Worm (Caenorhabditis elegans) whole organism, L4 larva: ENCODE data around the gene ceh-75.
A peak's percentile ranks its signal among the peaks of the same experiment; 100 is the strongest.

Source experiments
- ZK337.2 ChIP-seq: fragments of 200-800 bp; sonication (Bioruptor generic); IDR thresholded peaks from 2 replicates; pipeline ENCODE4 v1.3.6; 2022; ENCODE audit warnings: missing genetic modification reagents, missing genetic modification characterization, missing compliant biosample characterization
- aha-1 ChIP-seq: fragments of 150-350 bp; peaks from one replicate; lab custom pipeline; 2014; ENCODE audit warnings: missing biosample characterization, missing genetic modification characterization
- ama-1 ChIP-seq: fragments of 150-350 bp; optimal IDR thresholded peaks from 2 replicates; lab custom pipeline; 2014; ENCODE audit warnings: inconsistent platforms, mixed read lengths
- ceh-82 ChIP-seq: sonication (generic microtip); optimal IDR thresholded peaks from 2 replicates; lab custom pipeline; 2017; ENCODE audit warnings: missing biosample characterization, missing genetic modification characterization
- cey-2 ChIP-seq: sonication (generic microtip); optimal IDR thresholded peaks from 3 replicates; lab custom pipeline; 2017; ENCODE audit warnings: missing genetic modification characterization, mild to moderate bottlenecking, missing compliant biosample characterization, antibody characterized with exemption, borderline replicate concordance; ENCODE audit not compliant: insufficient read depth
- daf-12 ChIP-seq: fragments of 150-350 bp; optimal IDR thresholded peaks from 2 replicates; lab custom pipeline; 2014; ENCODE audit warnings: missing biosample characterization, missing genetic modification reagents, missing genetic modification characterization
- daf-16 ChIP-seq, 3 experiments: sonication (generic microtip); optimal IDR thresholded peaks; 2 replicates each; lab custom pipeline; 2016 to 2017; ENCODE audit warnings: missing genetic modification characterization in 3 of 3, missing genetic modification reagents in 3 of 3, mild to moderate bottlenecking in 2 of 3, missing compliant biosample characterization in 2 of 3, missing biosample characterization in 1 of 3, moderate library complexity in 1 of 3
- daf-19 ChIP-seq: fragments of 200-800 bp; sonication (Bioruptor generic); conservative IDR thresholded peaks from 2 replicates; pipeline ENCODE4 v1.3.6; 2022; ENCODE audit warnings: missing genetic modification characterization, missing compliant biosample characterization
- daf-8 ChIP-seq: fragments of 200-800 bp; sonication (Bioruptor generic); IDR thresholded peaks from 2 replicates; pipeline ENCODE4 v1.3.6; 2022; ENCODE audit warnings: missing genetic modification characterization, missing compliant biosample characterization
- dmd-6 ChIP-seq: fragments of 200-800 bp; sonication (Bioruptor generic); IDR thresholded peaks from 2 replicates; pipeline ENCODE4 v1.3.6; 2022; ENCODE audit warnings: missing genetic modification reagents, missing genetic modification characterization, missing compliant biosample characterization
- dmd-9 ChIP-seq: fragments of 200-800 bp; sonication (Bioruptor generic); IDR thresholded peaks from 2 replicates; pipeline ENCODE4 v1.3.6; 2022; ENCODE audit warnings: missing genetic modification reagents, missing genetic modification characterization, missing compliant biosample characterization
- dve-1 ChIP-seq: sonication (generic microtip); optimal IDR thresholded peaks from 2 replicates; lab custom pipeline; 2017; ENCODE audit warnings: antibody characterized with exemption, mild to moderate bottlenecking, missing genetic modification characterization, missing compliant biosample characterization; ENCODE audit not compliant: insufficient read depth
- egl-27 ChIP-seq: sonication (generic microtip); optimal IDR thresholded peaks from 3 replicates; lab custom pipeline; 2017; ENCODE audit warnings: missing biosample characterization, missing genetic modification reagents, missing genetic modification characterization
- fkh-10 ChIP-seq: fragments of 150-350 bp; optimal IDR thresholded peaks from 2 replicates; lab custom pipeline; 2014; ENCODE audit warnings: missing biosample characterization, missing genetic modification reagents, missing genetic modification characterization
- fos-1 ChIP-seq: fragments of 150-350 bp; optimal IDR thresholded peaks from 2 replicates; lab custom pipeline; 2014; ENCODE audit warnings: missing biosample characterization, missing genetic modification characterization
- hlh-11 ChIP-seq: fragments of 200-800 bp; sonication (Bioruptor generic); optimal IDR thresholded peaks from 2 replicates; lab custom pipeline; 2018; ENCODE audit warnings: mild to moderate bottlenecking, missing genetic modification characterization, missing compliant biosample characterization
- hlh-30 ChIP-seq: sonication (generic microtip); optimal IDR thresholded peaks from 2 replicates; lab custom pipeline; 2017; ENCODE audit warnings: antibody characterized with exemption, mild to moderate bottlenecking, missing genetic modification characterization, missing compliant biosample characterization; ENCODE audit not compliant: insufficient read depth
- jun-1 ChIP-seq: fragments of 150-350 bp; optimal IDR thresholded peaks from 2 replicates; lab custom pipeline; 2014; ENCODE audit warnings: missing biosample characterization, missing genetic modification reagents, missing genetic modification characterization
- lin-13 ChIP-seq: fragments of 150-350 bp; optimal IDR thresholded peaks from 2 replicates; lab custom pipeline; 2014; ENCODE audit warnings: missing biosample characterization, missing genetic modification reagents, missing genetic modification characterization
- lin-38 ChIP-seq: fragments of 200-800 bp; sonication (Bioruptor generic); IDR thresholded peaks from 2 replicates; pipeline ENCODE4 v1.3.6; 2022; ENCODE audit warnings: missing genetic modification reagents, missing genetic modification characterization, missing compliant biosample characterization
- madf-5 ChIP-seq, 2 experiments: fragments of 200-800 bp; sonication (Bioruptor generic); IDR thresholded peaks; 2 replicates each; pipeline ENCODE4 v1.3.6; 2022; ENCODE audit warnings: missing compliant biosample characterization in 2 of 2, missing genetic modification characterization in 2 of 2
- madf-9 ChIP-seq: fragments of 200-800 bp; sonication (Bioruptor generic); conservative IDR thresholded peaks from 2 replicates; pipeline ENCODE4 v1.3.6; 2022; ENCODE audit warnings: missing genetic modification reagents, missing genetic modification characterization, missing compliant biosample characterization
- mep-1 ChIP-seq: fragments of 150-350 bp; sonication (generic microtip); optimal IDR thresholded peaks from 3 replicates; lab custom pipeline; 2014; ENCODE audit warnings: missing biosample characterization, missing genetic modification characterization
- mes-2 ChIP-seq: sonication (generic microtip); optimal IDR thresholded peaks from 2 replicates; lab custom pipeline; 2016; ENCODE audit warnings: missing genotype, mild to moderate bottlenecking, missing genetic modification characterization, missing compliant biosample characterization; ENCODE audit not compliant: poor library complexity, severe bottlenecking
- nhr-10 ChIP-seq: fragments of 150-350 bp; optimal IDR thresholded peaks from 2 replicates; lab custom pipeline; 2014; ENCODE audit warnings: missing biosample characterization, missing genetic modification characterization
- nhr-111 ChIP-seq: fragments of 200-800 bp; sonication (Bioruptor generic); optimal IDR thresholded peaks from 2 replicates; lab custom pipeline; 2018; ENCODE audit warnings: mild to moderate bottlenecking, missing genetic modification characterization, missing compliant biosample characterization
- nhr-28 ChIP-seq: fragments of 150-350 bp; optimal IDR thresholded peaks from 2 replicates; lab custom pipeline; 2014; ENCODE audit warnings: missing biosample characterization, missing genetic modification characterization
- nhr-41 ChIP-seq: fragments of 200-800 bp; sonication (Bioruptor generic); IDR thresholded peaks from 2 replicates; pipeline ENCODE4 v1.3.6; 2022; ENCODE audit warnings: missing genetic modification reagents, missing genetic modification characterization, missing compliant biosample characterization
- nhr-48 ChIP-seq: sonication (generic microtip); optimal IDR thresholded peaks from 2 replicates; lab custom pipeline; 2016; ENCODE audit warnings: mild to moderate bottlenecking, missing genetic modification characterization, missing compliant biosample characterization
- nhr-77 ChIP-seq: fragments of 150-350 bp; optimal IDR thresholded peaks from 2 replicates; lab custom pipeline; 2014; ENCODE audit warnings: missing biosample characterization, missing genetic modification characterization
- php-3 ChIP-seq: fragments of 200-800 bp; sonication (Bioruptor generic); IDR thresholded peaks from 2 replicates; pipeline ENCODE4 v1.3.6; 2022; ENCODE audit warnings: missing genetic modification reagents, missing genetic modification characterization, missing compliant biosample characterization
- pqm-1 ChIP-seq: sonication (generic microtip); optimal IDR thresholded peaks from 2 replicates; lab custom pipeline; 2017; ENCODE audit warnings: missing biosample characterization, missing genetic modification characterization
- saeg-2 ChIP-seq: fragments of 200-800 bp; sonication (Bioruptor generic); IDR thresholded peaks from 2 replicates; pipeline ENCODE4 v1.3.6; 2022; ENCODE audit warnings: missing genetic modification reagents, missing genetic modification characterization, missing compliant biosample characterization
- snpc-1.2 ChIP-seq: fragments of 200-800 bp; sonication (Bioruptor generic); IDR thresholded peaks from 2 replicates; pipeline ENCODE4 v1.3.6; 2022; ENCODE audit warnings: missing genetic modification reagents, missing genetic modification characterization, missing compliant biosample characterization
- tra-1 ChIP-seq: fragments of 200-800 bp; sonication (Bioruptor generic); IDR thresholded peaks from 2 replicates; pipeline ENCODE4 v1.3.6; 2022; ENCODE audit warnings: missing genetic modification reagents, missing genetic modification characterization, missing compliant biosample characterization
- unc-130 ChIP-seq: sonication (generic microtip); optimal IDR thresholded peaks from 2 replicates; lab custom pipeline; 2016; ENCODE audit warnings: missing genetic modification reagents, missing genetic modification characterization, missing compliant biosample characterization
- vab-7 ChIP-seq: fragments of 200-800 bp; sonication (Bioruptor generic); IDR thresholded peaks from 2 replicates; pipeline ENCODE4 v1.3.6; 2022; ENCODE audit warnings: missing genetic modification reagents, missing genetic modification characterization, missing compliant biosample characterization
- zag-1 ChIP-seq: fragments of 150-350 bp; optimal IDR thresholded peaks from 2 replicates; lab custom pipeline; 2014; ENCODE audit warnings: missing biosample characterization, missing genetic modification characterization
- zfp-3 ChIP-seq: fragments of 200-800 bp; sonication (Bioruptor generic); conservative IDR thresholded peaks from 2 replicates; pipeline ENCODE4 v1.3.6; 2022; ENCODE audit warnings: missing genetic modification reagents, missing genetic modification characterization, missing compliant biosample characterization
- zip-11 ChIP-seq: fragments of 200-800 bp; sonication (Bioruptor generic); IDR thresholded peaks from 2 replicates; pipeline ENCODE4 v1.3.6; 2022; ENCODE audit warnings: missing genetic modification characterization, missing compliant biosample characterization
- zip-2 ChIP-seq: fragments of 150-350 bp; optimal IDR thresholded peaks from 2 replicates; lab custom pipeline; 2014; ENCODE audit warnings: missing biosample characterization, missing genetic modification characterization
- ztf-11 ChIP-seq: fragments of 150-350 bp; optimal IDR thresholded peaks from 2 replicates; lab custom pipeline; 2014; ENCODE audit warnings: missing biosample characterization, missing genetic modification characterization

Gene ceh-75

ce11 chrV:9918410-9918809 lies 2.7 kb upstream of the ceh-75 start, which contains the start of gene C50H2.5:
C50H2.5 (plus strand) TSS chrV:9918710.
- TF ChIP-seq ZK337.2 (GFP tag; lab: Robert Waterston, UW): no peak
- TF ChIP-seq madf-5 (GFP tag; IDR thresholded peaks at IDR 0.05; lab: Robert Waterston, UW): no peak
- no peak for TF ChIP-seq daf-8 (GFP tag; lab: Robert Waterston, UW)
- no peak for TF ChIP-seq saeg-2 (GFP tag; lab: Robert Waterston, UW)
- TF ChIP-seq dmd-9 (GFP tag; lab: Robert Waterston, UW): no peak
- TF ChIP-seq mes-2 (tag; lab: Kevin White, UChicago): no peak
- no peak for TF ChIP-seq madf-9 (GFP tag; lab: Robert Waterston, UW)
- no peak for TF ChIP-seq mep-1
- TF ChIP-seq tra-1 (GFP tag; lab: Robert Waterston, UW): no peak
- TF ChIP-seq zag-1 (tag; lab: Kevin White, UChicago): no peak
- TF ChIP-seq unc-130: no peak
- TF ChIP-seq vab-7 (GFP tag; lab: Robert Waterston, UW): no peak
- TF ChIP-seq fos-1 (tag; lab: Kevin White, UChicago): no peak
- TF ChIP-seq fkh-10 (GFP tag; lab: Kevin White, UChicago): no peak
- TF ChIP-seq egl-27 (tag; lab: Kevin White, UChicago): no peak
- TF ChIP-seq zip-11 (GFP tag; lab: Robert Waterston, UW): no peak
- TF ChIP-seq snpc-1.2 (GFP tag; lab: Robert Waterston, UW): no peak
- no peak for TF ChIP-seq nhr-10
- TF ChIP-seq ceh-82 (tag; lab: Kevin White, UChicago): no peak
- no peak for TF ChIP-seq ztf-11

- TF ChIP-seq daf-19 (GFP tag; lab: Robert Waterston, UW) (no peak), vab-7 (GFP tag; lab: Robert Waterston, UW) (no peak), hlh-30 (tag; lab: Kevin White, UChicago) (no peak), ama-1 (lab: Kevin White, UChicago) (no peak), lin-38 (GFP tag; lab: Robert Waterston, UW) (no peak), nhr-28 (tag; lab: Kevin White, UChicago) (no peak), jun-1 (tag; lab: Kevin White, UChicago) (no peak), zfp-3 (GFP tag; lab: Robert Waterston, UW) (no peak), mes-2 (tag; lab: Kevin White, UChicago) (no peak), ztf-11 (no peak), madf-5 (GFP tag; IDR thresholded peaks at IDR 0.05; lab: Robert Waterston, UW) (no peak), dve-1 (tag; lab: Kevin White, UChicago) (no peak)
These were observed 1.3 kb downstream of the ceh-75 start, which contains the start of gene C50H2.7 for ce11 chrV:9922481-9922880. C50H2.7 (plus strand) TSS chrV:9922781.

- peak; percentile 91 for TF ChIP-seq aha-1 (tag; lab: Kevin White, UChicago)
- TF ChIP-seq nhr-28 (tag; lab: Kevin White, UChicago): peak; percentile 42
- TF ChIP-seq lin-13 (GFP tag; lab: Kevin White, UChicago): no peak
- peak; percentile 34; the same call in 1 of the 2 replicates for TF ChIP-seq dmd-6 (GFP tag; lab: Robert Waterston, UW)
- TF ChIP-seq, all 104 proteins: peak for 3
These were observed 3.3 kb downstream of the ceh-75 start for ce11 chrV:9924389-9924788.

ce11 chrV:9925647-9926046 lies 4.5 kb downstream of the ceh-75 start:
- TF ChIP-seq nhr-77 (no peak), daf-16 (GFP tag; optimal IDR thresholded peaks at IDR 0.05; lab: Kevin White, UChicago) (peak in 1 of 2 experiments; percentile 17), daf-16 (tag; optimal IDR thresholded peaks at IDR 0.05; lab: Kevin White, UChicago) (peak; percentile 59), dmd-6 (GFP tag; lab: Robert Waterston, UW) (peak; percentile 61), nhr-111 (GFP tag; lab: Kevin White, UChicago) (no peak), nhr-28 (tag; lab: Kevin White, UChicago) (peak; percentile 76), pqm-1 (peak; percentile 97), cey-2 (peak; percentile 35), php-3 (GFP tag; lab: Robert Waterston, UW) (0 out of 2 replicates have a peak, but pooled peaks have one; percentile 37), nhr-48 (tag; lab: Kevin White, UChicago) (peak; percentile 12), zip-2 (tag; lab: Kevin White, UChicago) (no peak), nhr-41 (GFP tag; lab: Robert Waterston, UW) (peak; percentile 23; the same call in 1 of the 2 replicates), dve-1 (tag; lab: Kevin White, UChicago) (peak; percentile 61), daf-12 (tag; lab: Kevin White, UChicago) (no peak), hlh-11 (peak; percentile 74)
